Worm (Caenorhabditis elegans) whole organism, midembryonic: ENCODE measurements around the gene C08B6.3.

ENCODE experiments used
- T22C8.4 ChIP-seq: fragments of 200-800 bp; sonication (Bioruptor generic); IDR thresholded peaks from 2 replicates; pipeline ENCODE4 v1.3.6; 2022; ENCODE audit warnings: missing genetic modification characterization, missing compliant biosample characterization
- cog-1 ChIP-seq: sonication (generic microtip); optimal IDR thresholded peaks from 2 replicates; lab custom pipeline; 2016; ENCODE audit warnings: missing genetic modification characterization, missing compliant biosample characterization
- flt-1 ChIP-seq: fragments of 200-800 bp; sonication (Bioruptor generic); IDR thresholded peaks from 2 replicates; pipeline ENCODE4 v1.3.6; 2022; ENCODE audit warnings: missing genetic modification characterization, missing compliant biosample characterization
- klf-2 ChIP-seq: fragments of 200-800 bp; sonication (Bioruptor generic); conservative IDR thresholded peaks from 2 replicates; pipeline ENCODE4 v1.3.6; 2022; ENCODE audit warnings: missing genetic modification reagents, missing genetic modification characterization, missing compliant biosample characterization
- med-1 ChIP-seq: sonication (generic microtip); optimal IDR thresholded peaks from 2 replicates; lab custom pipeline; 2017; ENCODE audit warnings: missing genetic modification characterization, mild to moderate bottlenecking, missing compliant biosample characterization, antibody characterized with exemption, missing genetic modification reagents; ENCODE audit not compliant: insufficient read depth
- ref-1 ChIP-seq: fragments of 200-800 bp; sonication (Bioruptor generic); conservative IDR thresholded peaks from 2 replicates; pipeline ENCODE4 v1.3.6; 2022; ENCODE audit warnings: missing genetic modification reagents, missing genetic modification characterization, missing compliant biosample characterization
- ztf-29 ChIP-seq: fragments of 200-800 bp; sonication (Bioruptor generic); IDR thresholded peaks from 2 replicates; pipeline ENCODE4 v1.3.6; 2022; ENCODE audit warnings: missing genetic modification reagents, missing genetic modification characterization, missing compliant biosample characterization

- TF ChIP-seq ref-1 (GFP tag; lab: Robert Waterston, UW) (no peak), T22C8.4 (GFP tag; lab: Robert Waterston, UW) (no peak), flt-1 (GFP tag; lab: Robert Waterston, UW) (no peak), klf-2 (no peak), ztf-29 (no peak), med-1 (GFP tag; lab: Kevin White, UChicago) (no peak), cog-1 (tag; lab: Kevin White, UChicago) (no peak)
Observed at ce11 chrV:10066769-10067168, 45.3 kb downstream of the C08B6.3 start, which contains the start of gene npr-39.
